Fruit fly (Drosophila melanogaster) Kc167 (cell line): ENCODE measurements around the gene Sirt7.

ENCODE experiments used
- Myc ChIP-seq: fragments of >200 bp; optimal IDR thresholded peaks from 2 replicates; lab custom pipeline; 2017; ENCODE audit warnings: missing external identifiers
- h ChIP-seq: fragments of >200 bp; optimal IDR thresholded peaks from 3 replicates; lab custom pipeline; 2018; ENCODE audit warnings: missing external identifiers
- ttk ChIP-seq: sonication (Bioruptor generic); optimal IDR thresholded peaks from 2 replicates; lab custom pipeline; 2017; ENCODE audit warnings: missing external identifiers

- TF ChIP-seq h (lab: Kevin White, UChicago) (no peak), ttk (lab: Kevin White, UChicago) (no peak), Myc (lab: Kevin White, UChicago) (no peak)
Measured at dm6 chr3R:29032542-29032941, 23.2 kb upstream of the Sirt7 start, which contains the start of gene Ssl2.
